Worm (Caenorhabditis elegans) whole organism, L4 larva: ENCODE measurements around the gene W03H9.2.

Source experiments
- F26F4.8 ChIP-seq: fragments of 200-800 bp; sonication (Bioruptor generic); conservative IDR thresholded peaks from 2 replicates; pipeline ENCODE4 v1.3.6; 2022; ENCODE audit warnings: missing genetic modification characterization, missing compliant biosample characterization
- F37D6.2 ChIP-seq: sonication (generic microtip); optimal IDR thresholded peaks from 2 replicates; lab custom pipeline; 2016; ENCODE audit warnings: mild to moderate bottlenecking, missing genetic modification characterization, missing compliant biosample characterization
- R02D3.7 ChIP-seq: fragments of 150-350 bp; sonication (generic microtip); optimal IDR thresholded peaks from 3 replicates; lab custom pipeline; 2014; ENCODE audit warnings: missing biosample characterization, missing genetic modification characterization
- T20F7.1 ChIP-seq: fragments of 200-800 bp; sonication (Bioruptor generic); optimal IDR thresholded peaks from 2 replicates; lab custom pipeline; 2018; ENCODE audit warnings: mild to moderate bottlenecking, missing genetic modification characterization, missing compliant biosample characterization
- T26A8.4 ChIP-seq: fragments of 200-800 bp; sonication (Bioruptor generic); IDR thresholded peaks from 2 replicates; pipeline ENCODE4 v1.3.6; 2022; ENCODE audit warnings: missing genetic modification characterization, missing compliant biosample characterization
- Y75B8A.6 ChIP-seq: fragments of 200-800 bp; sonication (Bioruptor generic); IDR thresholded peaks from 2 replicates; pipeline ENCODE4 v1.3.6; 2022; ENCODE audit warnings: missing genetic modification reagents, missing genetic modification characterization, missing compliant biosample characterization
- ZK337.2 ChIP-seq: fragments of 200-800 bp; sonication (Bioruptor generic); IDR thresholded peaks from 2 replicates; pipeline ENCODE4 v1.3.6; 2022; ENCODE audit warnings: missing genetic modification reagents, missing genetic modification characterization, missing compliant biosample characterization
- ZK546.5 ChIP-seq, 2 experiments: sonication (generic microtip); optimal IDR thresholded peaks; 2 replicates each; lab custom pipeline; 2017; ENCODE audit warnings: missing biosample characterization in 2 of 2, missing genetic modification characterization in 2 of 2
- ama-1 ChIP-seq: fragments of 150-350 bp; optimal IDR thresholded peaks from 2 replicates; lab custom pipeline; 2014; ENCODE audit warnings: inconsistent platforms, mixed read lengths
- ceh-20 ChIP-seq: fragments of 200-800 bp; sonication (Bioruptor generic); IDR thresholded peaks from 2 replicates; pipeline ENCODE4 v1.3.6; 2022; ENCODE audit warnings: missing genetic modification reagents, missing genetic modification characterization, missing compliant biosample characterization
- ceh-32 ChIP-seq: sonication (generic microtip); optimal IDR thresholded peaks from 2 replicates; lab custom pipeline; 2016; ENCODE audit warnings: mild to moderate bottlenecking, missing genetic modification characterization, missing compliant biosample characterization; ENCODE audit not compliant: poor library complexity
- ceh-44 ChIP-seq: fragments of 200-800 bp; sonication (Bioruptor generic); IDR thresholded peaks from 2 replicates; pipeline ENCODE4 v1.3.6; 2022; ENCODE audit warnings: missing genetic modification reagents, missing genetic modification characterization, missing compliant biosample characterization
- ceh-62 ChIP-seq: sonication (generic microtip); optimal IDR thresholded peaks from 2 replicates; lab custom pipeline; 2017; ENCODE audit warnings: missing biosample characterization, missing genetic modification characterization
- ceh-82 ChIP-seq: sonication (generic microtip); optimal IDR thresholded peaks from 2 replicates; lab custom pipeline; 2017; ENCODE audit warnings: missing biosample characterization, missing genetic modification characterization
- ces-1 ChIP-seq: fragments of 150-350 bp; sonication (generic microtip); optimal IDR thresholded peaks from 4 replicates; lab custom pipeline; 2014; ENCODE audit warnings: missing biosample characterization, missing genetic modification reagents, missing genetic modification characterization
- cey-2 ChIP-seq: sonication (generic microtip); optimal IDR thresholded peaks from 3 replicates; lab custom pipeline; 2017; ENCODE audit warnings: missing genetic modification characterization, mild to moderate bottlenecking, missing compliant biosample characterization, antibody characterized with exemption, borderline replicate concordance; ENCODE audit not compliant: insufficient read depth
- ctbp-1 ChIP-seq: fragments of 200-800 bp; sonication (Bioruptor generic); IDR thresholded peaks from 2 replicates; pipeline ENCODE4 v1.3.6; 2022; ENCODE audit warnings: missing genetic modification reagents, missing genetic modification characterization, missing compliant biosample characterization
- daf-19 ChIP-seq: fragments of 200-800 bp; sonication (Bioruptor generic); conservative IDR thresholded peaks from 2 replicates; pipeline ENCODE4 v1.3.6; 2022; ENCODE audit warnings: missing genetic modification characterization, missing compliant biosample characterization
- daf-8 ChIP-seq: fragments of 200-800 bp; sonication (Bioruptor generic); IDR thresholded peaks from 2 replicates; pipeline ENCODE4 v1.3.6; 2022; ENCODE audit warnings: missing genetic modification characterization, missing compliant biosample characterization
- dmd-8 ChIP-seq: fragments of 200-800 bp; sonication (Bioruptor generic); IDR thresholded peaks from 2 replicates; pipeline ENCODE4 v1.3.6; 2022; ENCODE audit warnings: missing genetic modification characterization, missing compliant biosample characterization
- dmd-9 ChIP-seq: fragments of 200-800 bp; sonication (Bioruptor generic); IDR thresholded peaks from 2 replicates; pipeline ENCODE4 v1.3.6; 2022; ENCODE audit warnings: missing genetic modification reagents, missing genetic modification characterization, missing compliant biosample characterization
- fos-1 ChIP-seq: fragments of 150-350 bp; optimal IDR thresholded peaks from 2 replicates; lab custom pipeline; 2014; ENCODE audit warnings: missing biosample characterization, missing genetic modification characterization
- gei-8 ChIP-seq: fragments of 200-800 bp; sonication (Bioruptor generic); optimal IDR thresholded peaks from 2 replicates; lab custom pipeline; 2018; ENCODE audit warnings: mild to moderate bottlenecking, missing genetic modification characterization, missing compliant biosample characterization
- hif-1 ChIP-seq, 2 experiments: sonication (generic microtip); optimal IDR thresholded peaks; 2 replicates each; lab custom pipeline; 2016 to 2017; ENCODE audit warnings: missing compliant biosample characterization in 2 of 2, missing genetic modification characterization in 2 of 2, missing genetic modification reagents in 2 of 2, missing genotype in 2 of 2, mild to moderate bottlenecking in 1 of 2
- hlh-11 ChIP-seq: fragments of 200-800 bp; sonication (Bioruptor generic); optimal IDR thresholded peaks from 2 replicates; lab custom pipeline; 2018; ENCODE audit warnings: mild to moderate bottlenecking, missing genetic modification characterization, missing compliant biosample characterization
- hlh-30 ChIP-seq: sonication (generic microtip); optimal IDR thresholded peaks from 2 replicates; lab custom pipeline; 2017; ENCODE audit warnings: antibody characterized with exemption, mild to moderate bottlenecking, missing genetic modification characterization, missing compliant biosample characterization; ENCODE audit not compliant: insufficient read depth
- hmg-1.1 ChIP-seq: fragments of 200-800 bp; sonication (Bioruptor generic); IDR thresholded peaks from 2 replicates; pipeline ENCODE4 v1.3.6; 2022; ENCODE audit warnings: missing genetic modification reagents, missing genetic modification characterization, missing compliant biosample characterization
- jun-1 ChIP-seq: fragments of 150-350 bp; optimal IDR thresholded peaks from 2 replicates; lab custom pipeline; 2014; ENCODE audit warnings: missing biosample characterization, missing genetic modification reagents, missing genetic modification characterization
- lin-1 ChIP-seq: fragments of 200-800 bp; sonication (Bioruptor generic); IDR thresholded peaks from 2 replicates; pipeline ENCODE4 v1.3.6; 2022; ENCODE audit warnings: missing genetic modification reagents, missing genetic modification characterization, missing compliant biosample characterization
- lin-29 ChIP-seq: fragments of 200-800 bp; sonication (Bioruptor generic); IDR thresholded peaks from 2 replicates; pipeline ENCODE4 v1.3.6; 2022; ENCODE audit warnings: missing genetic modification reagents, missing genetic modification characterization, missing compliant biosample characterization
- lir-3 ChIP-seq: sonication (generic microtip); optimal IDR thresholded peaks from 2 replicates; lab custom pipeline; 2016; ENCODE audit warnings: mild to moderate bottlenecking, missing genetic modification characterization, missing compliant biosample characterization
- madf-9 ChIP-seq: fragments of 200-800 bp; sonication (Bioruptor generic); conservative IDR thresholded peaks from 2 replicates; pipeline ENCODE4 v1.3.6; 2022; ENCODE audit warnings: missing genetic modification reagents, missing genetic modification characterization, missing compliant biosample characterization
- mdl-1 ChIP-seq, 2 experiments: fragments of 150-350 bp in 1 of 2; sonication (generic microtip) in 1 of 2; optimal IDR thresholded peaks; 2 replicates each; lab custom pipeline; 2014 to 2017; ENCODE audit warnings: missing biosample characterization in 2 of 2, missing genetic modification characterization in 2 of 2
- mep-1 ChIP-seq: fragments of 150-350 bp; sonication (generic microtip); optimal IDR thresholded peaks from 3 replicates; lab custom pipeline; 2014; ENCODE audit warnings: missing biosample characterization, missing genetic modification characterization
- mes-2 ChIP-seq: sonication (generic microtip); optimal IDR thresholded peaks from 2 replicates; lab custom pipeline; 2016; ENCODE audit warnings: missing genotype, mild to moderate bottlenecking, missing genetic modification characterization, missing compliant biosample characterization; ENCODE audit not compliant: poor library complexity, severe bottlenecking
- mxl-2 ChIP-seq: fragments of 200-800 bp; sonication (Bioruptor generic); conservative IDR thresholded peaks from 2 replicates; pipeline ENCODE4 v1.3.6; 2022; ENCODE audit warnings: missing genetic modification reagents, missing genetic modification characterization, missing compliant biosample characterization
- mxl-3 ChIP-seq: fragments of 200-800 bp; sonication (Bioruptor generic); optimal IDR thresholded peaks from 2 replicates; lab custom pipeline; 2018; ENCODE audit warnings: mild to moderate bottlenecking, missing genetic modification characterization, missing compliant biosample characterization
- nhr-111 ChIP-seq: fragments of 200-800 bp; sonication (Bioruptor generic); optimal IDR thresholded peaks from 2 replicates; lab custom pipeline; 2018; ENCODE audit warnings: mild to moderate bottlenecking, missing genetic modification characterization, missing compliant biosample characterization
- nhr-48 ChIP-seq: sonication (generic microtip); optimal IDR thresholded peaks from 2 replicates; lab custom pipeline; 2016; ENCODE audit warnings: mild to moderate bottlenecking, missing genetic modification characterization, missing compliant biosample characterization
- nhr-6 ChIP-seq: fragments of 150-350 bp; optimal IDR thresholded peaks from 2 replicates; lab custom pipeline; 2014; ENCODE audit warnings: missing biosample characterization, missing genetic modification characterization
- nhr-77 ChIP-seq: fragments of 150-350 bp; optimal IDR thresholded peaks from 2 replicates; lab custom pipeline; 2014; ENCODE audit warnings: missing biosample characterization, missing genetic modification characterization
- php-3 ChIP-seq: fragments of 200-800 bp; sonication (Bioruptor generic); IDR thresholded peaks from 2 replicates; pipeline ENCODE4 v1.3.6; 2022; ENCODE audit warnings: missing genetic modification reagents, missing genetic modification characterization, missing compliant biosample characterization
- rbr-2 ChIP-seq: sonication (generic microtip); optimal IDR thresholded peaks from 2 replicates; lab custom pipeline; 2016; ENCODE audit warnings: missing genotype, missing genetic modification characterization, missing compliant biosample characterization
- sdz-12 ChIP-seq: fragments of 200-800 bp; sonication (Bioruptor generic); optimal IDR thresholded peaks from 2 replicates; lab custom pipeline; 2018; ENCODE audit warnings: mild to moderate bottlenecking, missing genetic modification characterization, missing compliant biosample characterization
- set-16 ChIP-seq: fragments of 200-800 bp; sonication (Bioruptor generic); IDR thresholded peaks from 2 replicates; pipeline ENCODE4 v1.3.6; 2022; ENCODE audit warnings: missing genetic modification reagents, missing genetic modification characterization, missing compliant biosample characterization
- spr-3 ChIP-seq: fragments of 200-800 bp; sonication (Bioruptor generic); optimal IDR thresholded peaks from 2 replicates; lab custom pipeline; 2018; ENCODE audit warnings: mild to moderate bottlenecking, missing genetic modification characterization, missing compliant biosample characterization
- tag-97 ChIP-seq: fragments of 200-800 bp; sonication (Bioruptor generic); IDR thresholded peaks from 2 replicates; pipeline ENCODE4 v1.3.6; 2022; ENCODE audit warnings: missing genetic modification characterization, missing compliant biosample characterization
- unc-39 ChIP-seq: sonication (generic microtip); optimal IDR thresholded peaks from 2 replicates; lab custom pipeline; 2017; ENCODE audit warnings: missing biosample characterization, missing genetic modification characterization
- zag-1 ChIP-seq: fragments of 150-350 bp; optimal IDR thresholded peaks from 2 replicates; lab custom pipeline; 2014; ENCODE audit warnings: missing biosample characterization, missing genetic modification characterization
- zfp-2 ChIP-seq: sonication (generic microtip); optimal IDR thresholded peaks from 2 replicates; lab custom pipeline; 2016; ENCODE audit warnings: mild to moderate bottlenecking, missing genetic modification characterization, missing compliant biosample characterization
- zip-11 ChIP-seq: fragments of 200-800 bp; sonication (Bioruptor generic); IDR thresholded peaks from 2 replicates; pipeline ENCODE4 v1.3.6; 2022; ENCODE audit warnings: missing genetic modification characterization, missing compliant biosample characterization

W03H9.2 gene

DNA sequence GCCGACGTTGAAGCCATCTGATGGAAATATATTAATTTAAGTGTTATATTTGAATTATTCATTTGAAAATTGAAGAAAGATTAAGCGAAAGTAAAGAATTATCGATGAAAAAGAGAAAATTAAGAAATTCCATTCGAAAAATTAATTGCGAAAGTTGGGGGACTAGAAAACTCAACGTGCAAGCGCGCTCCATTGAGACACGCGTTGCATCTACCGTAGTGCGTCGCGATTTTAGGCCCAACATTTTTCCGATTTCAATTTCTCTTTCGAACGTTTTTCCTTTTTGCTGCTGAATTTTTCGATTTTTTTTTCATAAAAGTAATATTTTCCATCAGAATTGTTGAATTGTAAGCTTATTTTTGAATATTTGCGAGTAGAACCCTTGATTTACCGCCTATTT, 10.7 kb upstream of the W03H9.2 start, which contains the start of gene Y48B6A.1 (continued):
- TF ChIP-seq lir-3 (tag; lab: Kevin White, UChicago) (no peak), ZK337.2 (GFP tag; lab: Robert Waterston, UW) (peak; percentile 97), jun-1 (tag; lab: Kevin White, UChicago) (peak; percentile 83), tag-97 (GFP tag; lab: Robert Waterston, UW) (peak; percentile 62; the same call in 1 of the 2 replicates), ceh-62 (tag; lab: Kevin White, UChicago) (no peak), ama-1 (peak; percentile 73), nhr-6 (tag; lab: Kevin White, UChicago) (peak; percentile 86), php-3 (GFP tag; lab: Robert Waterston, UW) (0 out of 2 replicates have a peak, but pooled peaks have one; percentile 35), dmd-8 (GFP tag; lab: Robert Waterston, UW) (no peak), mes-2 (tag; lab: Kevin White, UChicago) (peak; percentile 99), nhr-111 (GFP tag; lab: Kevin White, UChicago) (no peak), hif-1 (tag; optimal IDR thresholded peaks at IDR 0.05; lab: Kevin White, UChicago) (peak in 1 of 2 experiments; percentile 93), fos-1 (tag; lab: Kevin White, UChicago) (no peak), hlh-11 (tag; lab: Kevin White, UChicago) (peak; percentile 81), rbr-2 (peak; percentile 91), unc-39 (tag; lab: Kevin White, UChicago) (no peak), mxl-2 (GFP tag; lab: Robert Waterston, UW) (0 out of 2 replicates have a peak, but pooled peaks have one; percentile 42), daf-8 (no peak), daf-19 (GFP tag; lab: Robert Waterston, UW) (no peak), T26A8.4 (GFP tag; lab: Robert Waterston, UW) (peak; percentile 79), zip-11 (GFP tag; lab: Robert Waterston, UW) (no peak), ctbp-1 (peak; percentile 63; the same call in 1 of the 2 replicates), set-16 (GFP tag; lab: Robert Waterston, UW) (no peak), nhr-48 (tag; lab: Kevin White, UChicago) (peak; percentile 41), zag-1 (tag; lab: Kevin White, UChicago) (no peak), hlh-30 (tag; lab: Kevin White, UChicago) (peak; percentile 83), madf-9 (GFP tag; lab: Robert Waterston, UW) (peak; percentile 87), dmd-9 (GFP tag; lab: Robert Waterston, UW) (peak; percentile 92), cey-2 (tag; lab: Kevin White, UChicago) (no peak), ceh-44 (GFP tag; lab: Robert Waterston, UW) (peak; percentile 89), mdl-1 (tag; optimal IDR thresholded peaks at IDR 0.05; lab: Kevin White, UChicago) (peak in 1 of 2 experiments; percentile 52), ZK546.5 (tag; optimal IDR thresholded peaks at IDR 0.05; lab: Kevin White, UChicago) (peak in 1 of 2 experiments; percentile 69), F37D6.2 (tag; lab: Kevin White, UChicago) (peak; percentile 70), spr-3 (GFP tag; lab: Kevin White, UChicago) (peak; percentile 4), sdz-12 (GFP tag; lab: Kevin White, UChicago) (peak; percentile 54), lin-29 (GFP tag; lab: Robert Waterston, UW) (no peak), lin-1 (GFP tag; lab: Robert Waterston, UW) (no peak), hmg-1.1 (peak; percentile 82), ceh-82 (tag; lab: Kevin White, UChicago) (no peak), nhr-77 (tag; lab: Kevin White, UChicago) (peak; percentile 99), ceh-20 (peak; percentile 71), mep-1 (tag; lab: Kevin White, UChicago) (peak; percentile 94), R02D3.7 (tag; lab: Kevin White, UChicago) (no peak), F26F4.8 (GFP tag; lab: Robert Waterston, UW) (no peak), T20F7.1 (GFP tag; lab: Kevin White, UChicago) (no peak), mxl-3 (GFP tag; lab: Kevin White, UChicago) (peak; percentile 87), Y75B8A.6 (GFP tag; lab: Robert Waterston, UW) (no peak), zfp-2 (tag; lab: Kevin White, UChicago) (peak; percentile 49), ceh-32 (no peak), gei-8 (GFP tag; lab: Kevin White, UChicago) (no peak), ces-1 (GFP tag; lab: Kevin White, UChicago) (peak; percentile 17)
